Worm (Caenorhabditis elegans) whole organism, late embryonic: Measurements from ENCODE around the gene T24C12.3.

Experiments
- C08G9.2 ChIP-seq: sonication (generic microtip); optimal IDR thresholded peaks from 2 replicates; lab custom pipeline; 2016; ENCODE audit warnings: mild to moderate bottlenecking, missing genetic modification characterization, moderate library complexity, missing compliant biosample characterization
- C38D4.7 ChIP-seq: fragments of 200-800 bp; sonication (Bioruptor generic); optimal IDR thresholded peaks from 2 replicates; lab custom pipeline; 2018; ENCODE audit warnings: mild to moderate bottlenecking, missing genetic modification characterization, moderate library complexity, missing compliant biosample characterization
- F13H6.1 ChIP-seq: sonication (generic microtip); optimal IDR thresholded peaks from 2 replicates; lab custom pipeline; 2016; ENCODE audit warnings: missing genetic modification characterization, missing compliant biosample characterization
- K02D7.2 ChIP-seq: sonication (generic microtip); optimal IDR thresholded peaks from 2 replicates; lab custom pipeline; 2017; ENCODE audit warnings: mild to moderate bottlenecking, missing genetic modification characterization, missing compliant biosample characterization
- T23F11.4 ChIP-seq: fragments of 200-800 bp; sonication (Bioruptor generic); optimal IDR thresholded peaks from 2 replicates; lab custom pipeline; 2018; ENCODE audit warnings: mild to moderate bottlenecking, missing genetic modification characterization, missing compliant biosample characterization
- ceh-14 ChIP-seq: sonication (generic microtip); optimal IDR thresholded peaks from 2 replicates; lab custom pipeline; 2016; ENCODE audit warnings: missing genotype, missing genetic modification characterization, missing compliant biosample characterization
- ceh-18 ChIP-seq: sonication (generic microtip); optimal IDR thresholded peaks from 2 replicates; lab custom pipeline; 2016; ENCODE audit warnings: missing genetic modification characterization, missing compliant biosample characterization
- ceh-24 ChIP-seq: sonication (generic microtip); optimal IDR thresholded peaks from 2 replicates; lab custom pipeline; 2016; ENCODE audit warnings: mild to moderate bottlenecking, missing genetic modification characterization, missing compliant biosample characterization
- ceh-30 ChIP-seq: fragments of 150-350 bp; optimal IDR thresholded peaks from 2 replicates; lab custom pipeline; 2014; ENCODE audit warnings: missing biosample characterization, missing genetic modification characterization
- ceh-31 ChIP-seq: sonication (generic microtip); optimal IDR thresholded peaks from 2 replicates; lab custom pipeline; 2016; ENCODE audit warnings: missing genetic modification characterization, missing compliant biosample characterization
- ceh-45 ChIP-seq: fragments of 200-800 bp; sonication (Bioruptor generic); IDR thresholded peaks from 2 replicates; pipeline ENCODE4 v1.3.6; 2022; ENCODE audit warnings: missing genetic modification reagents, missing genetic modification characterization, missing compliant biosample characterization
- ceh-48 ChIP-seq: sonication (generic microtip); optimal IDR thresholded peaks from 2 replicates; lab custom pipeline; 2016; ENCODE audit warnings: missing genetic modification characterization, inconsistent platforms, missing compliant biosample characterization
- ceh-9 ChIP-seq: sonication (generic microtip); optimal IDR thresholded peaks from 2 replicates; lab custom pipeline; 2016; ENCODE audit warnings: mild to moderate bottlenecking, missing genetic modification characterization, inconsistent platforms, missing compliant biosample characterization
- che-1 ChIP-seq: sonication (generic microtip); optimal IDR thresholded peaks from 2 replicates; lab custom pipeline; 2016; ENCODE audit warnings: mild to moderate bottlenecking, missing genetic modification characterization, missing compliant biosample characterization
- dmd-4 ChIP-seq: sonication (generic microtip); optimal IDR thresholded peaks from 2 replicates; lab custom pipeline; 2016; ENCODE audit warnings: borderline replicate concordance, missing genetic modification characterization, missing compliant biosample characterization
- elt-2 ChIP-seq: sonication (generic microtip); optimal IDR thresholded peaks from 2 replicates; lab custom pipeline; 2016; ENCODE audit warnings: missing genetic modification reagents, missing genetic modification characterization, missing compliant biosample characterization
- elt-4 ChIP-seq: sonication (generic microtip); optimal IDR thresholded peaks from 2 replicates; lab custom pipeline; 2016; ENCODE audit warnings: missing genetic modification characterization, missing compliant biosample characterization
- ets-4 ChIP-seq: sonication (generic microtip); optimal IDR thresholded peaks from 2 replicates; lab custom pipeline; 2016; ENCODE audit warnings: missing genetic modification characterization, missing compliant biosample characterization
- eyg-1 ChIP-seq: sonication (generic microtip); optimal IDR thresholded peaks from 2 replicates; lab custom pipeline; 2016; ENCODE audit warnings: missing genotype, missing genetic modification characterization, missing compliant biosample characterization
- gmeb-2 ChIP-seq: sonication (generic microtip); optimal IDR thresholded peaks from 2 replicates; lab custom pipeline; 2016; ENCODE audit warnings: missing genetic modification characterization, inconsistent platforms, missing compliant biosample characterization
- hlh-6 ChIP-seq: sonication (generic microtip); optimal IDR thresholded peaks from 2 replicates; lab custom pipeline; 2016; ENCODE audit warnings: missing genotype, missing genetic modification characterization, missing compliant biosample characterization
- lim-6 ChIP-seq: sonication (generic microtip); optimal IDR thresholded peaks from 2 replicates; lab custom pipeline; 2016; ENCODE audit warnings: missing genetic modification characterization, missing compliant biosample characterization
- lin-11 ChIP-seq: fragments of 200-800 bp; sonication (Bioruptor generic); optimal IDR thresholded peaks from 2 replicates; lab custom pipeline; 2018; ENCODE audit warnings: mild to moderate bottlenecking, missing genetic modification characterization, missing compliant biosample characterization
- nfya-1 ChIP-seq: sonication (generic microtip); optimal IDR thresholded peaks from 2 replicates; lab custom pipeline; 2017; ENCODE audit warnings: missing genetic modification characterization, mild to moderate bottlenecking, missing compliant biosample characterization, antibody characterized with exemption, moderate library complexity
- nhr-11 ChIP-seq: fragments of 150-350 bp; optimal IDR thresholded peaks from 2 replicates; lab custom pipeline; 2014; ENCODE audit warnings: missing biosample characterization, missing genetic modification characterization
- nhr-232 ChIP-seq: sonication (generic microtip); optimal IDR thresholded peaks from 2 replicates; lab custom pipeline; 2016; ENCODE audit warnings: missing genetic modification characterization, missing compliant biosample characterization
- odd-2 ChIP-seq: sonication (generic microtip); optimal IDR thresholded peaks from 2 replicates; lab custom pipeline; 2017; ENCODE audit warnings: antibody characterized with exemption, mild to moderate bottlenecking, missing genetic modification characterization, missing compliant biosample characterization
- pag-3 ChIP-seq: sonication (generic microtip); optimal IDR thresholded peaks from 2 replicates; lab custom pipeline; 2016; ENCODE audit warnings: missing compliant biosample characterization, missing genetic modification characterization, borderline replicate concordance
- pat-9 ChIP-seq: fragments of 200-800 bp; sonication (Bioruptor generic); optimal IDR thresholded peaks from 2 replicates; lab custom pipeline; 2018; ENCODE audit warnings: mild to moderate bottlenecking, missing genetic modification characterization, moderate library complexity, missing compliant biosample characterization
- pha-2 ChIP-seq: sonication (generic microtip); optimal IDR thresholded peaks from 2 replicates; lab custom pipeline; 2017; ENCODE audit warnings: mild to moderate bottlenecking, missing genetic modification characterization, missing compliant biosample characterization
- pha-4 ChIP-seq: fragments of 150-350 bp; optimal IDR thresholded peaks from 2 replicates; lab custom pipeline; 2018; ENCODE audit warnings: missing biosample characterization, missing genetic modification reagents, missing genetic modification characterization
- pqm-1 ChIP-seq: sonication (generic microtip); optimal IDR thresholded peaks from 2 replicates; lab custom pipeline; 2016; ENCODE audit warnings: missing genetic modification characterization, missing compliant biosample characterization
- pros-1 ChIP-seq: fragments of 150-350 bp; optimal IDR thresholded peaks from 2 replicates; lab custom pipeline; 2014; ENCODE audit warnings: missing biosample characterization, missing genetic modification reagents, missing genetic modification characterization
- ref-2 ChIP-seq: sonication (generic microtip); optimal IDR thresholded peaks from 2 replicates; lab custom pipeline; 2016; ENCODE audit warnings: missing genetic modification characterization, missing compliant biosample characterization
- rnt-1 ChIP-seq: sonication (generic microtip); optimal IDR thresholded peaks from 2 replicates; lab custom pipeline; 2016; ENCODE audit warnings: missing genetic modification characterization, missing compliant biosample characterization
- sdc-2 ChIP-seq: sonication (generic microtip); optimal IDR thresholded peaks from 2 replicates; lab custom pipeline; 2016; ENCODE audit warnings: missing genotype, missing genetic modification characterization, missing compliant biosample characterization
- sox-2 ChIP-seq: fragments of 200-800 bp; sonication (Bioruptor generic); IDR thresholded peaks from 2 replicates; pipeline ENCODE4 v1.3.6; 2022; ENCODE audit warnings: missing genetic modification reagents, missing genetic modification characterization, missing compliant biosample characterization
- sox-4 ChIP-seq: sonication (generic microtip); optimal IDR thresholded peaks from 2 replicates; lab custom pipeline; 2017; ENCODE audit warnings: mild to moderate bottlenecking, missing genetic modification characterization, inconsistent platforms, missing compliant biosample characterization
- syd-9 ChIP-seq: sonication (generic microtip); optimal IDR thresholded peaks from 2 replicates; lab custom pipeline; 2016; ENCODE audit warnings: mild to moderate bottlenecking, missing genetic modification characterization, moderate library complexity, missing compliant biosample characterization
- tbx-2 ChIP-seq: sonication (generic microtip); optimal IDR thresholded peaks from 2 replicates; lab custom pipeline; 2016; ENCODE audit warnings: missing genetic modification characterization, missing compliant biosample characterization
- ttx-3 ChIP-seq: sonication (generic microtip); optimal IDR thresholded peaks from 2 replicates; lab custom pipeline; 2016; ENCODE audit warnings: missing genetic modification reagents, missing genetic modification characterization, missing compliant biosample characterization
- unc-42 ChIP-seq: sonication (generic microtip); optimal IDR thresholded peaks from 2 replicates; lab custom pipeline; 2016; ENCODE audit warnings: missing genotype, missing genetic modification characterization, missing compliant biosample characterization
- unc-55 ChIP-seq: sonication (generic microtip); optimal IDR thresholded peaks from 2 replicates; lab custom pipeline; 2017; ENCODE audit warnings: missing biosample characterization, missing genetic modification reagents, missing genetic modification characterization
- unc-86 ChIP-seq: sonication (generic microtip); optimal IDR thresholded peaks from 2 replicates; lab custom pipeline; 2016; ENCODE audit warnings: missing genetic modification characterization, missing compliant biosample characterization

The T24C12.3 gene

DNA sequence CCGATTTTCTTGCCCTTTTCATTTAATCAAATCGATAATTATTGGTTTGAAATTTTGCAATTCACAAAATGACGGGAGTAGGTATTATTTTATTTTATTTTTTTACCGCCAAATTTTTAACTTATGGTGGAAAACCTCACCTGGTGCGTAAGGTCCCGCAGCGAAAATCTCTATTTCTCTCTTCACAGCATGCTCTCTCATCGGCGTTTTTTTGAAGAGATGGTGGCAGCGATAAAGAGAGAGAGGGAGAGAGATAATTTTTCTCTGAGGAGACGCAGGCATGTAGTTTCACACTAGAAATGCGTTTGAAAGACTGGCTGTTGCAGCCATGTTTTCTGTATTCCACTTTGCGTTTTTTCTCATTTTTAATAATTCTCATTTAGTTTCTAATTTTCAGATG is 30.2 kb upstream of the T24C12.3 start, which contains the start of gene T14F9.2:
TSS of gene T14F9.2 (plus strand) at position 396 of the 400 bp plus-strand sequence.
- no peak for TF ChIP-seq ceh-9 (tag; lab: Kevin White, UChicago)
- peak; percentile 27 for TF ChIP-seq elt-2 (tag; lab: Kevin White, UChicago)
- TF ChIP-seq sox-2, result no peak
- TF ChIP-seq nfya-1 (tag; lab: Kevin White, UChicago), result peak; percentile 19
- peak; percentile 4 for TF ChIP-seq tbx-2 (tag; lab: Kevin White, UChicago)
- TF ChIP-seq ceh-30, result no peak
- no peak for TF ChIP-seq sdc-2 (tag; lab: Kevin White, UChicago)
- TF ChIP-seq lin-11 (tag; lab: Kevin White, UChicago), result no peak
- no peak for TF ChIP-seq T23F11.4 (GFP tag; lab: Kevin White, UChicago)
- TF ChIP-seq unc-55 (GFP tag; lab: Kevin White, UChicago), result peak; percentile 18
- TF ChIP-seq ceh-24 (tag; lab: Kevin White, UChicago), result no peak
- TF ChIP-seq nhr-11 (tag; lab: Kevin White, UChicago), result no peak
- no peak for TF ChIP-seq pha-4
- TF ChIP-seq ceh-31 (tag; lab: Kevin White, UChicago), result no peak
- TF ChIP-seq che-1, result no peak

DNA sequence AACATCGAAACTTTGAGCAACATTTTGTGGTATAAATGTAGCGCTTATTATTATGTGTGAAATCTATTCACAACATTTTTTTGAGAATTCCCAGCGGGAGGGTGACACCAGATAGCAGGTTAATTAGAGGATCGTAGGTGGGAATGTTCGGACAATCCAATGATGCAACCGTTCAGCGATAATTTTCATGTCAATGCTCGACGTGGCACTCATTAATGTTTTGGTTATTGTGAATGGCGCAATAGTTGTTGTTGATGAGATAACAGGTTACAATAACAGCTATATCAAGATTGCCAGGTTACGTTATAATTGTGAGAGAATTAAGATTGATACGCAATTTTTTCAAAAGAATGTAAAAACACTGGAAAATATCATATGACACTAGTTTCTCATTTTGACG is 27.7 kb upstream of the T24C12.3 start:
- peak; percentile 44 for TF ChIP-seq elt-2 (tag; lab: Kevin White, UChicago)
- no peak for TF ChIP-seq unc-42
- TF ChIP-seq, all 69 proteins: peak for 1

DNA sequence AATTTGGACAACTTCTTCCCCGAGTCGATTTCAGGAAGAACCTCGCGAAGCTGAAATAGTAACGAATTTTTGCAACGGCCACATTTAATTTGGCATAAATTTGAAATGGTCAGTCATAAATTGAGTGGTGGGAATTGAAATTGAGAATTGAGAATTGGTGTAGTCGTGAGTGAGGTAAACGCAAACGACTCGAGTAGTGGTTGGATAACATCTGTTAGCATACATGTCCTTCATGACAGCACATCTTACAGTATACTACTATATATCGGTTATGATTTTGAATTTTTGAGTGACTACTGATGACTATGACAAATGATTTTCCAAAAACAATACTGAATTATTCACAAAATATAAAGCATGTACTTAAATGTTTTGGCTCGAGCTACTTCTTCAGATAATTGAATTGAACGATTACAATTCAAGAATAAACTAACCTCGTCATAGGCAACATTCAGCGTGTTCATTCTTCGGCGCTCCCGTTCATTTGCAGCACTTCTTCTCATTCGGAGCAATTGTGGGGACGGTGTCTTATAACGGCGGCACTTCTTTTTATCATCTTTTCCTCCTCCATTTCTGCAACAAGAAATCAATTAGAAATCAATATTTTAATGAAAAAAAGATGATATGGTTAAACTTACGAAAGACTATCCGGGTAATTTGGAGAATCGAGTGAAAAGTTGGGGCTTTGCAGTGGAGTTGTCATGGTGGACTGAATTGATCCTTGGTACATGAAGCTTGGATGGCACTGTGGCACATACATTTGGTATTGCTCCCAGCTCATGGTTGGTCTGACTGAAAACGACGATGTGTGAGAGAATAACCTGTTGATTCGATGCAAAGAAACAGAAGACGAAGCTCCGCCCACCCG is 25.8 kb upstream of the T24C12.3 start, which contains the start of gene lin-32:
TSS of gene lin-32 (minus strand) at position 818 of the 868 bp plus-strand sequence.
- TF ChIP-seq C38D4.7 (GFP tag; lab: Kevin White, UChicago) (no peak), hlh-6 (tag; lab: Kevin White, UChicago) (no peak), pha-2 (tag; lab: Kevin White, UChicago) (no peak), pros-1 (tag; lab: Kevin White, UChicago) (no peak), pag-3 (tag; lab: Kevin White, UChicago) (no peak), pqm-1 (tag; lab: Kevin White, UChicago) (no peak), F13H6.1 (tag; lab: Kevin White, UChicago) (no peak), sox-2 (no peak), nhr-232 (tag; lab: Kevin White, UChicago) (no peak), ceh-48 (no peak), lim-6 (tag; lab: Kevin White, UChicago) (no peak), dmd-4 (tag; lab: Kevin White, UChicago) (no peak), ref-2 (tag; lab: Kevin White, UChicago) (no peak), ceh-45 (GFP tag; lab: Robert Waterston, UW) (no peak)

DNA sequence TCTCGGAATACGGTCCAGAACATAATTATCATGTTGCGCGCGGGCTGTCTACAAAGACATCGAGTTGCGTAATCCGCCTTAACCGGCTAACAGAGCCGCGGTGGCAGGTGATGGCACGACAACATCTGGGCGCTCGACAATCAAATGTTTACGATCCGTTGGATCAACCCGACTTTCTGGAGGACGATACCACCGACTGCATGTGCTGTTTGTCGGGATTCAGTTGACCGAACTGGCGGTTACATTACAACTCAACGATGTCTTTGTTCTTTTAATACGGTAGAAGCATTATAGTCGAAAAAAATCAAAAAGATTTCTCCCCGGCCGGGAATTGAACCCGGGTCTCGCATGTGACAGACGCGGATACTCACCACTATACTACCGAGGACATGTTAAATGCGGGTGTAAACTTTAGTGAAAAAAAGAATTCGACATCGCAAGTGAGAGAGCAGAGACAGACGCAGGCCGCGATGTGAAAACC is 23.2 kb upstream of the T24C12.3 start:
- TF ChIP-seq elt-2 (tag; lab: Kevin White, UChicago) (peak; percentile 73), odd-2 (peak; percentile 52), lin-11 (tag; lab: Kevin White, UChicago) (peak; percentile 68), ceh-18 (tag; lab: Kevin White, UChicago) (peak; percentile 75), K02D7.2 (tag; lab: Kevin White, UChicago) (peak; percentile 44), sox-4 (tag; lab: Kevin White, UChicago) (peak; percentile 79), eyg-1 (tag; lab: Kevin White, UChicago) (no peak), unc-86 (no peak), C08G9.2 (tag; lab: Kevin White, UChicago) (peak; percentile 78), pag-3 (tag; lab: Kevin White, UChicago) (peak; percentile 55), ceh-14 (peak; percentile 85), C38D4.7 (GFP tag; lab: Kevin White, UChicago) (peak; percentile 81), ceh-9 (tag; lab: Kevin White, UChicago) (peak; percentile 69), pha-4 (no peak), elt-4 (no peak), gmeb-2 (tag; lab: Kevin White, UChicago) (peak; percentile 72), rnt-1 (tag; lab: Kevin White, UChicago) (peak; percentile 50), ets-4 (tag; lab: Kevin White, UChicago) (no peak), ttx-3 (tag; lab: Kevin White, UChicago) (peak; percentile 67), syd-9 (peak; percentile 78), pqm-1 (tag; lab: Kevin White, UChicago) (no peak), nhr-11 (tag; lab: Kevin White, UChicago) (no peak), pat-9 (tag; lab: Kevin White, UChicago) (peak; percentile 81)
